Worm (Caenorhabditis elegans) whole organism, L3 larva: Measurements from ENCODE around the gene Y54E2A.8.

Experiments
- aly-2 ChIP-seq: fragments of 150-350 bp; optimal IDR thresholded peaks from 2 replicates; lab custom pipeline; 2014; ENCODE audit warnings: missing biosample characterization, missing genetic modification characterization
- egl-27 ChIP-seq: sonication (generic microtip); optimal IDR thresholded peaks from 4 replicates; lab custom pipeline; 2017; ENCODE audit warnings: missing biosample characterization, missing genetic modification reagents, missing genetic modification characterization
- fkh-10 ChIP-seq: sonication (generic microtip); optimal IDR thresholded peaks from 2 replicates; lab custom pipeline; 2017; ENCODE audit warnings: missing biosample characterization, missing genetic modification reagents, missing genetic modification characterization
- hmg-11 ChIP-seq: sonication (generic microtip); optimal IDR thresholded peaks from 2 replicates; lab custom pipeline; 2016; ENCODE audit warnings: missing genetic modification characterization, missing compliant biosample characterization
- lsy-12 ChIP-seq: sonication (generic microtip); optimal IDR thresholded peaks from 2 replicates; lab custom pipeline; 2016; ENCODE audit warnings: mild to moderate bottlenecking, missing genetic modification characterization, missing compliant biosample characterization
- mdl-1 ChIP-seq: fragments of 150-350 bp; optimal IDR thresholded peaks from 2 replicates; lab custom pipeline; 2014; ENCODE audit warnings: missing biosample characterization, missing genetic modification characterization
- nhr-11 ChIP-seq: fragments of 150-350 bp; optimal IDR thresholded peaks from 2 replicates; lab custom pipeline; 2014; ENCODE audit warnings: missing biosample characterization, missing genetic modification characterization
- skn-1 ChIP-seq: fragments of 150-350 bp; optimal IDR thresholded peaks from 2 replicates; lab custom pipeline; 2014; ENCODE audit warnings: missing biosample characterization, missing genetic modification characterization
- unc-62 ChIP-seq: fragments of 150-350 bp; sonication (generic microtip); optimal IDR thresholded peaks from 4 replicates; lab custom pipeline; 2014; ENCODE audit warnings: missing biosample characterization, missing genetic modification reagents, missing genetic modification characterization
- zag-1 ChIP-seq: fragments of 150-350 bp; optimal IDR thresholded peaks from 2 replicates; lab custom pipeline; 2014; ENCODE audit warnings: missing biosample characterization, missing genetic modification characterization

ce11 chrII:14832055-14832454, 53.9 kb downstream of the Y54E2A.8 start:
- TF ChIP-seq skn-1 (tag; lab: Kevin White, UChicago) (no peak), aly-2 (tag; lab: Kevin White, UChicago) (no peak), mdl-1 (tag; lab: Kevin White, UChicago) (no peak), zag-1 (tag; lab: Kevin White, UChicago) (no peak), unc-62 (no peak), hmg-11 (tag; lab: Kevin White, UChicago) (no peak), fkh-10 (GFP tag; lab: Kevin White, UChicago) (no peak), lsy-12 (no peak), egl-27 (tag; lab: Kevin White, UChicago) (no peak), nhr-11 (no peak)
